Worm (Caenorhabditis elegans) whole organism, L1 larva: ENCODE results near the gene F52G3.1.

Experiments used
- C04F5.9 ChIP-seq: sonication (generic microtip); optimal IDR thresholded peaks from 2 replicates; lab custom pipeline; 2016; ENCODE audit warnings: missing genetic modification characterization, missing compliant biosample characterization
- C16A3.4 ChIP-seq: fragments of 150-350 bp; optimal IDR thresholded peaks from 2 replicates; lab custom pipeline; 2014; ENCODE audit warnings: missing biosample characterization, missing genetic modification characterization
- C34B4.2 ChIP-seq: sonication (generic microtip); optimal IDR thresholded peaks from 2 replicates; lab custom pipeline; 2017; ENCODE audit warnings: mild to moderate bottlenecking, missing genetic modification characterization, missing compliant biosample characterization
- Y116A8C.19 ChIP-seq: sonication (generic microtip); optimal IDR thresholded peaks from 2 replicates; lab custom pipeline; 2016; ENCODE audit warnings: missing compliant biosample characterization, missing genetic modification characterization, borderline replicate concordance
- aha-1 ChIP-seq: fragments of 150-350 bp; optimal IDR thresholded peaks from 2 replicates; lab custom pipeline; 2014; ENCODE audit warnings: missing biosample characterization, missing genetic modification characterization
- aly-2 ChIP-seq: fragments of 150-350 bp; optimal IDR thresholded peaks from 2 replicates; lab custom pipeline; 2014; ENCODE audit warnings: missing biosample characterization, missing genetic modification characterization
- blmp-1 ChIP-seq: fragments of 150-350 bp; optimal IDR thresholded peaks from 2 replicates; lab custom pipeline; 2014; ENCODE audit warnings: missing biosample characterization, missing genetic modification characterization
- ceh-63 ChIP-seq: fragments of 200-800 bp; sonication (Bioruptor generic); optimal IDR thresholded peaks from 2 replicates; lab custom pipeline; 2018; ENCODE audit warnings: mild to moderate bottlenecking, missing genetic modification characterization, missing compliant biosample characterization
- ceh-8 ChIP-seq: fragments of 200-800 bp; sonication (Bioruptor generic); optimal IDR thresholded peaks from 2 replicates; lab custom pipeline; 2018; ENCODE audit warnings: mild to moderate bottlenecking, missing genetic modification characterization, moderate library complexity, missing compliant biosample characterization
- ceh-82 ChIP-seq, 3 experiments: fragments of 150-350 bp in 1 of 3; sonication (generic microtip) in 2 of 3; optimal IDR thresholded peaks; 2 replicates each; lab custom pipeline; 2014 to 2017; ENCODE audit warnings: missing biosample characterization in 3 of 3, missing genetic modification characterization in 3 of 3
- ceh-88 ChIP-seq: fragments of 200-800 bp; sonication (Bioruptor generic); IDR thresholded peaks from 2 replicates; pipeline ENCODE4 v1.3.6; 2022; ENCODE audit warnings: missing genetic modification characterization, missing compliant biosample characterization
- ceh-90 ChIP-seq: sonication (generic microtip); optimal IDR thresholded peaks from 2 replicates; lab custom pipeline; 2016; ENCODE audit warnings: missing genetic modification characterization, missing compliant biosample characterization
- dpl-1 ChIP-seq, 3 experiments: fragments of 150-350 bp in 2 of 3; sonication (generic microtip) in 1 of 3; optimal IDR thresholded peaks; 2 replicates each; lab custom pipeline; 2014 to 2017; ENCODE audit warnings: missing biosample characterization in 3 of 3, missing genetic modification characterization in 3 of 3, missing genetic modification reagents in 3 of 3
- efl-3 ChIP-seq: fragments of 200-800 bp; sonication (Bioruptor generic); optimal IDR thresholded peaks from 2 replicates; lab custom pipeline; 2018; ENCODE audit warnings: mild to moderate bottlenecking, missing genetic modification characterization, missing compliant biosample characterization
- egl-27 ChIP-seq, 2 experiments: fragments of 150-350 bp in 1 of 2; sonication (generic microtip); optimal IDR thresholded peaks; 3 replicates each; lab custom pipeline; 2017 to 2018; ENCODE audit warnings: missing biosample characterization in 2 of 2, missing genetic modification characterization in 2 of 2, missing genetic modification reagents in 2 of 2
- ets-5 ChIP-seq: fragments of 200-800 bp; sonication (Bioruptor generic); IDR thresholded peaks from 2 replicates; pipeline ENCODE4 v1.3.6; 2022; ENCODE audit warnings: missing genetic modification characterization, missing compliant biosample characterization
- fos-1 ChIP-seq: fragments of 150-350 bp; optimal IDR thresholded peaks from 2 replicates; lab custom pipeline; 2014; ENCODE audit warnings: missing biosample characterization, missing genetic modification characterization
- grh-1 ChIP-seq: fragments of 200-800 bp; sonication (Bioruptor generic); IDR thresholded peaks from 2 replicates; pipeline ENCODE4 v1.3.6; 2022; ENCODE audit warnings: missing genetic modification reagents, missing genetic modification characterization, missing compliant biosample characterization
- hpl-2 ChIP-seq: fragments of 150-350 bp; optimal IDR thresholded peaks from 2 replicates; lab custom pipeline; 2014; ENCODE audit warnings: missing biosample characterization, missing genetic modification reagents, missing genetic modification characterization
- irx-1 ChIP-seq: sonication (generic microtip); optimal IDR thresholded peaks from 2 replicates; lab custom pipeline; 2016; ENCODE audit warnings: missing genetic modification characterization, missing compliant biosample characterization
- jun-1 ChIP-seq: fragments of 150-350 bp; optimal IDR thresholded peaks from 2 replicates; lab custom pipeline; 2014; ENCODE audit warnings: missing biosample characterization, missing genetic modification reagents, missing genetic modification characterization
- lin-13 ChIP-seq: fragments of 150-350 bp; optimal IDR thresholded peaks from 2 replicates; lab custom pipeline; 2014; ENCODE audit warnings: missing biosample characterization, missing genetic modification reagents, missing genetic modification characterization
- lin-14 ChIP-seq: fragments of 200-800 bp; sonication (Bioruptor generic); optimal IDR thresholded peaks from 2 replicates; lab custom pipeline; 2018; ENCODE audit warnings: mild to moderate bottlenecking, missing genetic modification characterization, moderate library complexity, missing compliant biosample characterization
- lin-15B ChIP-seq: fragments of 150-350 bp; sonication (generic microtip); optimal IDR thresholded peaks from 3 replicates; lab custom pipeline; 2014; ENCODE audit warnings: missing biosample characterization, missing genetic modification characterization
- lin-35 ChIP-seq, 2 experiments: fragments of 150-350 bp; optimal IDR thresholded peaks; 2 replicates each; lab custom pipeline; 2014; ENCODE audit warnings: missing biosample characterization in 2 of 2, missing genetic modification characterization in 2 of 2, missing genetic modification reagents in 2 of 2
- lin-39 ChIP-seq: fragments of 150-350 bp; optimal IDR thresholded peaks from 2 replicates; lab custom pipeline; 2014; ENCODE audit warnings: missing biosample characterization, missing genetic modification reagents, missing genetic modification characterization
- lsy-2 ChIP-seq, 2 experiments: fragments of 150-350 bp; optimal IDR thresholded peaks; 2 replicates each; lab custom pipeline; 2014; ENCODE audit warnings: missing biosample characterization in 2 of 2, missing genetic modification characterization in 2 of 2
- mdl-1 ChIP-seq, 2 experiments: fragments of 150-350 bp; optimal IDR thresholded peaks; 2 replicates each; lab custom pipeline; 2014 to 2017; ENCODE audit warnings: missing biosample characterization in 2 of 2, missing genetic modification characterization in 2 of 2, inconsistent platforms in 1 of 2
- mef-2 ChIP-seq: fragments of 150-350 bp; optimal IDR thresholded peaks from 2 replicates; lab custom pipeline; 2014; ENCODE audit warnings: missing biosample characterization, missing genetic modification characterization
- mep-1 ChIP-seq: fragments of 150-350 bp; optimal IDR thresholded peaks from 2 replicates; lab custom pipeline; 2014; ENCODE audit warnings: missing biosample characterization, missing genetic modification characterization
- nhr-12 ChIP-seq: sonication (generic microtip); optimal IDR thresholded peaks from 2 replicates; lab custom pipeline; 2017; ENCODE audit warnings: missing biosample characterization, missing genetic modification characterization
- nhr-19 ChIP-seq: fragments of 200-800 bp; sonication (Bioruptor generic); conservative IDR thresholded peaks from 2 replicates; pipeline ENCODE4 v1.3.6; 2022; ENCODE audit warnings: missing genetic modification characterization, missing compliant biosample characterization
- nhr-237 ChIP-seq: fragments of 150-350 bp; optimal IDR thresholded peaks from 2 replicates; lab custom pipeline; 2014; ENCODE audit warnings: missing biosample characterization, missing genetic modification characterization
- nhr-28 ChIP-seq: fragments of 150-350 bp; optimal IDR thresholded peaks from 2 replicates; lab custom pipeline; 2014; ENCODE audit warnings: missing biosample characterization, missing genetic modification characterization
- nhr-47 ChIP-seq: sonication (generic microtip); optimal IDR thresholded peaks from 2 replicates; lab custom pipeline; 2016; ENCODE audit warnings: mild to moderate bottlenecking, missing genetic modification characterization, moderate library complexity, missing compliant biosample characterization
- nhr-71 ChIP-seq: sonication (generic microtip); optimal IDR thresholded peaks from 2 replicates; lab custom pipeline; 2016; ENCODE audit warnings: mild to moderate bottlenecking, missing genetic modification characterization, moderate library complexity, missing compliant biosample characterization
- nhr-76 ChIP-seq: sonication (generic microtip); optimal IDR thresholded peaks from 2 replicates; lab custom pipeline; 2017; ENCODE audit warnings: missing biosample characterization, missing genetic modification characterization
- nhr-77 ChIP-seq: fragments of 150-350 bp; optimal IDR thresholded peaks from 2 replicates; lab custom pipeline; 2014; ENCODE audit warnings: missing biosample characterization, missing genetic modification characterization
- nhr-90 ChIP-seq: sonication (generic microtip); optimal IDR thresholded peaks from 2 replicates; lab custom pipeline; 2016; ENCODE audit warnings: mild to moderate bottlenecking, missing genetic modification characterization, missing compliant biosample characterization; ENCODE audit not compliant: poor library complexity
- pag-3 ChIP-seq: sonication (generic microtip); optimal IDR thresholded peaks from 2 replicates; lab custom pipeline; 2017; ENCODE audit warnings: missing genetic modification characterization, mild to moderate bottlenecking, missing compliant biosample characterization, antibody characterized with exemption, borderline replicate concordance; ENCODE audit not compliant: insufficient read depth
- snpc-4 ChIP-seq: fragments of 150-350 bp; optimal IDR thresholded peaks from 2 replicates; lab custom pipeline; 2014; ENCODE audit warnings: missing biosample characterization, missing genetic modification characterization
- snu-23 ChIP-seq: sonication (generic microtip); optimal IDR thresholded peaks from 2 replicates; lab custom pipeline; 2016; ENCODE audit warnings: missing genetic modification characterization, missing compliant biosample characterization
- sptf-1 ChIP-seq: fragments of 150-350 bp; optimal IDR thresholded peaks from 2 replicates; lab custom pipeline; 2014; ENCODE audit warnings: missing biosample characterization, missing genetic modification characterization
- unc-130 ChIP-seq: fragments of 150-350 bp; optimal IDR thresholded peaks from 2 replicates; lab custom pipeline; 2017; ENCODE audit warnings: missing biosample characterization, missing genetic modification characterization, inconsistent platforms
- unc-30 ChIP-seq: sonication (generic microtip); optimal IDR thresholded peaks from 2 replicates; lab custom pipeline; 2017; ENCODE audit warnings: missing biosample characterization, missing genetic modification characterization
- unc-98 ChIP-seq: fragments of 200-800 bp; sonication (Bioruptor generic); IDR thresholded peaks from 2 replicates; pipeline ENCODE4 v1.3.6; 2022; ENCODE audit warnings: missing genetic modification characterization, missing compliant biosample characterization
- vab-15 ChIP-seq: sonication (generic microtip); optimal IDR thresholded peaks from 2 replicates; lab custom pipeline; 2017; ENCODE audit warnings: missing genotype, mild to moderate bottlenecking, missing genetic modification characterization, missing compliant biosample characterization
- zag-1 ChIP-seq: fragments of 150-350 bp; optimal IDR thresholded peaks from 2 replicates; lab custom pipeline; 2014; ENCODE audit warnings: missing biosample characterization, missing genetic modification characterization

Gene F52G3.1

ce11 chrX:16930663-16931097, 33.0 kb upstream of the F52G3.1 start (continued):
- TF ChIP-seq mdl-1 (tag; optimal IDR thresholded peaks at IDR 0.05; lab: Kevin White, UChicago) (peak in 1 of 2 experiments; percentile 62), fos-1 (tag; lab: Kevin White, UChicago) (no peak), grh-1 (GFP tag; lab: Robert Waterston, UW) (peak; percentile 39), nhr-28 (tag; lab: Kevin White, UChicago) (no peak), nhr-71 (tag; lab: Kevin White, UChicago) (no peak), Y116A8C.19 (no peak), unc-98 (no peak), zag-1 (tag; lab: Kevin White, UChicago) (no peak), ceh-82 (tag; optimal IDR thresholded peaks at IDR 0.05; lab: Kevin White, UChicago) (peak; percentile 21 to 33 (median 21)), ceh-90 (tag; lab: Kevin White, UChicago) (no peak), nhr-237 (tag; lab: Kevin White, UChicago) (peak; percentile 46), efl-3 (no peak), unc-30 (no peak), unc-130 (tag; lab: Kevin White, UChicago) (no peak), pag-3 (tag; lab: Kevin White, UChicago) (peak; percentile 63), lin-14 (GFP tag; lab: Kevin White, UChicago) (peak; percentile 43), ceh-63 (GFP tag; lab: Kevin White, UChicago) (peak; percentile 28), lin-39 (tag; lab: Kevin White, UChicago) (no peak), nhr-19 (GFP tag; lab: Robert Waterston, UW) (no peak), nhr-90 (tag; lab: Kevin White, UChicago) (no peak), ceh-8 (GFP tag; lab: Kevin White, UChicago) (no peak), C16A3.4 (tag; lab: Kevin White, UChicago) (no peak), ets-5 (no peak), lin-35 (GFP tag; optimal IDR thresholded peaks at IDR 0.05; lab: Kevin White, UChicago) (peak; percentile 39 to 44), aly-2 (tag; lab: Kevin White, UChicago) (peak; percentile 10), C34B4.2 (tag; lab: Kevin White, UChicago) (no peak), mef-2 (tag; lab: Kevin White, UChicago) (no peak), nhr-47 (peak; percentile 47), hpl-2 (GFP tag; lab: Kevin White, UChicago) (peak; percentile 28), nhr-76 (tag; lab: Kevin White, UChicago) (no peak), sptf-1 (tag; lab: Kevin White, UChicago) (no peak), mep-1 (tag; lab: Kevin White, UChicago) (peak; percentile 71), lin-13 (GFP tag; lab: Kevin White, UChicago) (no peak), blmp-1 (tag; lab: Kevin White, UChicago) (peak; percentile 26), aha-1 (tag; lab: Kevin White, UChicago) (no peak), egl-27 (tag; optimal IDR thresholded peaks at IDR 0.05; lab: Kevin White, UChicago) (peak in 1 of 2 experiments; percentile 50), snpc-4 (tag; lab: Kevin White, UChicago) (no peak), lin-15B (tag; lab: Kevin White, UChicago) (no peak), snu-23 (no peak), lsy-2 (tag; optimal IDR thresholded peaks at IDR 0.05; lab: Kevin White, UChicago) (peak; percentile 7 to 39), nhr-77 (tag; lab: Kevin White, UChicago) (no peak), irx-1 (tag; lab: Kevin White, UChicago) (no peak), C04F5.9 (tag; lab: Kevin White, UChicago) (no peak), ceh-88 (GFP tag; lab: Robert Waterston, UW) (peak; percentile 15; the same call in 1 of the 2 replicates), jun-1 (tag; lab: Kevin White, UChicago) (peak; percentile 79), vab-15 (tag; lab: Kevin White, UChicago) (no peak), nhr-12 (tag; lab: Kevin White, UChicago) (no peak), dpl-1 (GFP tag; optimal IDR thresholded peaks at IDR 0.05; lab: Kevin White, UChicago) (peak in 2 of 3 experiments; percentile 2 to 25)
